Worm (Caenorhabditis elegans) whole organism, late embryonic: ENCODE measurements around the gene ssr-2.

Experiments
- C38D4.7 ChIP-seq: fragments of 200-800 bp; sonication (Bioruptor generic); optimal IDR thresholded peaks from 2 replicates; lab custom pipeline; 2018; ENCODE audit warnings: mild to moderate bottlenecking, missing genetic modification characterization, moderate library complexity, missing compliant biosample characterization
- F13H6.1 ChIP-seq: sonication (generic microtip); optimal IDR thresholded peaks from 2 replicates; lab custom pipeline; 2016; ENCODE audit warnings: missing genetic modification characterization, missing compliant biosample characterization
- K02D7.2 ChIP-seq: sonication (generic microtip); optimal IDR thresholded peaks from 2 replicates; lab custom pipeline; 2017; ENCODE audit warnings: mild to moderate bottlenecking, missing genetic modification characterization, missing compliant biosample characterization
- K09A11.1 ChIP-seq: sonication (generic microtip); optimal IDR thresholded peaks from 2 replicates; lab custom pipeline; 2017; ENCODE audit warnings: antibody characterized with exemption, mild to moderate bottlenecking, missing genetic modification characterization, missing compliant biosample characterization; ENCODE audit not compliant: insufficient read depth
- Y22D7AL.16 ChIP-seq: sonication (generic microtip); optimal IDR thresholded peaks from 2 replicates; lab custom pipeline; 2016; ENCODE audit warnings: missing genetic modification characterization, missing compliant biosample characterization
- ama-1 ChIP-seq: fragments of 150-350 bp; optimal IDR thresholded peaks from 2 replicates; lab custom pipeline; 2014
- ceh-19 ChIP-seq: fragments of 200-800 bp; sonication (Bioruptor generic); optimal IDR thresholded peaks from 2 replicates; lab custom pipeline; 2018; ENCODE audit warnings: mild to moderate bottlenecking, missing genetic modification characterization, missing compliant biosample characterization
- ceh-2 ChIP-seq: sonication (generic microtip); optimal IDR thresholded peaks from 2 replicates; lab custom pipeline; 2016; ENCODE audit warnings: missing genotype, missing genetic modification characterization, missing compliant biosample characterization
- ceh-22 ChIP-seq: sonication (generic microtip); optimal IDR thresholded peaks from 2 replicates; lab custom pipeline; 2017; ENCODE audit warnings: missing biosample characterization, missing genetic modification characterization
- ceh-24 ChIP-seq: sonication (generic microtip); optimal IDR thresholded peaks from 2 replicates; lab custom pipeline; 2016; ENCODE audit warnings: mild to moderate bottlenecking, missing genetic modification characterization, missing compliant biosample characterization
- ceh-30 ChIP-seq: fragments of 150-350 bp; optimal IDR thresholded peaks from 2 replicates; lab custom pipeline; 2014; ENCODE audit warnings: missing biosample characterization, missing genetic modification characterization
- ceh-31 ChIP-seq: sonication (generic microtip); optimal IDR thresholded peaks from 2 replicates; lab custom pipeline; 2016; ENCODE audit warnings: missing genetic modification characterization, missing compliant biosample characterization
- ceh-48 ChIP-seq: sonication (generic microtip); optimal IDR thresholded peaks from 2 replicates; lab custom pipeline; 2016; ENCODE audit warnings: missing genetic modification characterization, inconsistent platforms, missing compliant biosample characterization
- ceh-6 ChIP-seq: fragments of 200-800 bp; sonication (Bioruptor generic); optimal IDR thresholded peaks from 2 replicates; lab custom pipeline; 2018; ENCODE audit warnings: mild to moderate bottlenecking, missing genetic modification characterization, missing compliant biosample characterization
- ceh-9 ChIP-seq: sonication (generic microtip); optimal IDR thresholded peaks from 2 replicates; lab custom pipeline; 2016; ENCODE audit warnings: mild to moderate bottlenecking, missing genetic modification characterization, inconsistent platforms, missing compliant biosample characterization
- che-1 ChIP-seq: sonication (generic microtip); optimal IDR thresholded peaks from 2 replicates; lab custom pipeline; 2016; ENCODE audit warnings: mild to moderate bottlenecking, missing genetic modification characterization, missing compliant biosample characterization
- dmd-4 ChIP-seq: sonication (generic microtip); optimal IDR thresholded peaks from 2 replicates; lab custom pipeline; 2016; ENCODE audit warnings: borderline replicate concordance, missing genetic modification characterization, missing compliant biosample characterization
- dve-1 ChIP-seq: sonication (generic microtip); optimal IDR thresholded peaks from 2 replicates; lab custom pipeline; 2017; ENCODE audit warnings: antibody characterized with exemption, mild to moderate bottlenecking, missing genetic modification characterization, missing compliant biosample characterization
- elt-4 ChIP-seq: sonication (generic microtip); optimal IDR thresholded peaks from 2 replicates; lab custom pipeline; 2016; ENCODE audit warnings: missing genetic modification characterization, missing compliant biosample characterization
- ets-4 ChIP-seq: sonication (generic microtip); optimal IDR thresholded peaks from 2 replicates; lab custom pipeline; 2016; ENCODE audit warnings: missing genetic modification characterization, missing compliant biosample characterization
- fax-1 ChIP-seq: sonication (generic microtip); optimal IDR thresholded peaks from 2 replicates; lab custom pipeline; 2016; ENCODE audit warnings: missing genotype, missing genetic modification characterization, missing compliant biosample characterization
- hlh-15 ChIP-seq: sonication (generic microtip); optimal IDR thresholded peaks from 2 replicates; lab custom pipeline; 2016; ENCODE audit warnings: missing genetic modification characterization, missing compliant biosample characterization
- hlh-30 ChIP-seq: sonication (generic microtip); optimal IDR thresholded peaks from 2 replicates; lab custom pipeline; 2017; ENCODE audit warnings: antibody characterized with exemption, missing genetic modification characterization, missing compliant biosample characterization; ENCODE audit not compliant: insufficient read depth
- hlh-8 ChIP-seq: sonication (generic microtip); optimal IDR thresholded peaks from 2 replicates; lab custom pipeline; 2016; ENCODE audit warnings: missing genotype, missing genetic modification characterization, missing compliant biosample characterization
- lim-6 ChIP-seq: sonication (generic microtip); optimal IDR thresholded peaks from 2 replicates; lab custom pipeline; 2016; ENCODE audit warnings: missing genetic modification characterization, missing compliant biosample characterization
- madf-2 ChIP-seq: sonication (generic microtip); optimal IDR thresholded peaks from 2 replicates; lab custom pipeline; 2017; ENCODE audit warnings: missing genetic modification characterization, missing compliant biosample characterization
- mec-3 ChIP-seq: sonication (generic microtip); optimal IDR thresholded peaks from 2 replicates; lab custom pipeline; 2016; ENCODE audit warnings: borderline replicate concordance, missing genetic modification characterization, missing compliant biosample characterization
- nfya-1 ChIP-seq: sonication (generic microtip); optimal IDR thresholded peaks from 2 replicates; lab custom pipeline; 2017; ENCODE audit warnings: missing genetic modification characterization, mild to moderate bottlenecking, missing compliant biosample characterization, antibody characterized with exemption, moderate library complexity
- npax-4 ChIP-seq: sonication (generic microtip); optimal IDR thresholded peaks from 2 replicates; lab custom pipeline; 2016; ENCODE audit warnings: missing genetic modification characterization, missing compliant biosample characterization
- pax-1 ChIP-seq: fragments of 150-350 bp; optimal IDR thresholded peaks from 2 replicates; lab custom pipeline; 2014; ENCODE audit warnings: missing biosample characterization, missing genetic modification characterization
- pha-4 ChIP-seq: fragments of 150-350 bp; optimal IDR thresholded peaks from 2 replicates; lab custom pipeline; 2018; ENCODE audit warnings: missing biosample characterization, missing genetic modification reagents, missing genetic modification characterization
- pqm-1 ChIP-seq: sonication (generic microtip); optimal IDR thresholded peaks from 2 replicates; lab custom pipeline; 2016; ENCODE audit warnings: missing genetic modification characterization, missing compliant biosample characterization
- pros-1 ChIP-seq: fragments of 150-350 bp; optimal IDR thresholded peaks from 2 replicates; lab custom pipeline; 2014; ENCODE audit warnings: missing biosample characterization, missing genetic modification reagents, missing genetic modification characterization
- ref-2 ChIP-seq: sonication (generic microtip); optimal IDR thresholded peaks from 2 replicates; lab custom pipeline; 2016; ENCODE audit warnings: missing genetic modification characterization, missing compliant biosample characterization
- sdc-2 ChIP-seq: sonication (generic microtip); optimal IDR thresholded peaks from 2 replicates; lab custom pipeline; 2016; ENCODE audit warnings: missing genotype, missing genetic modification characterization, missing compliant biosample characterization
- sox-4 ChIP-seq: sonication (generic microtip); optimal IDR thresholded peaks from 2 replicates; lab custom pipeline; 2017; ENCODE audit warnings: mild to moderate bottlenecking, missing genetic modification characterization, inconsistent platforms, missing compliant biosample characterization
- syd-9 ChIP-seq: sonication (generic microtip); optimal IDR thresholded peaks from 2 replicates; lab custom pipeline; 2016; ENCODE audit warnings: mild to moderate bottlenecking, missing genetic modification characterization, moderate library complexity, missing compliant biosample characterization
- tbx-2 ChIP-seq: sonication (generic microtip); optimal IDR thresholded peaks from 2 replicates; lab custom pipeline; 2016; ENCODE audit warnings: missing genetic modification characterization, missing compliant biosample characterization
- tbx-7 ChIP-seq: sonication (generic microtip); optimal IDR thresholded peaks from 2 replicates; lab custom pipeline; 2016; ENCODE audit warnings: missing genotype, missing genetic modification characterization, missing compliant biosample characterization
- ttx-3 ChIP-seq: sonication (generic microtip); optimal IDR thresholded peaks from 2 replicates; lab custom pipeline; 2016; ENCODE audit warnings: missing genetic modification reagents, missing genetic modification characterization, missing compliant biosample characterization
- unc-42 ChIP-seq: sonication (generic microtip); optimal IDR thresholded peaks from 2 replicates; lab custom pipeline; 2016; ENCODE audit warnings: missing genotype, missing genetic modification characterization, missing compliant biosample characterization
- unc-86 ChIP-seq: sonication (generic microtip); optimal IDR thresholded peaks from 2 replicates; lab custom pipeline; 2016; ENCODE audit warnings: missing genetic modification characterization, missing compliant biosample characterization
- ztf-16 ChIP-seq: sonication (generic microtip); optimal IDR thresholded peaks from 2 replicates; lab custom pipeline; 2017; ENCODE audit warnings: missing genetic modification characterization, missing compliant biosample characterization

Gene ssr-2

ce11 chrX:2862372-2862771 lies 34.8 kb upstream of the ssr-2 start, which contains the start of gene comt-1:
Gene comt-1 (minus strand): TSS chrX:2862472.
- no peak for TF ChIP-seq fax-1 (tag; lab: Kevin White, UChicago)
- TF ChIP-seq pqm-1 (tag; lab: Kevin White, UChicago) = no peak
- TF ChIP-seq dve-1 (tag; lab: Kevin White, UChicago) = no peak
- TF ChIP-seq ceh-24 (tag; lab: Kevin White, UChicago) = no peak
- no peak for TF ChIP-seq pax-1 (tag; lab: Kevin White, UChicago)
- TF ChIP-seq ets-4 (tag; lab: Kevin White, UChicago) = no peak

ce11 chrX:2858380-2858779 lies 30.8 kb upstream of the ssr-2 start:
- TF ChIP-seq hlh-30 (peak; percentile 30), ceh-30 (tag; lab: Kevin White, UChicago) (no peak)

ce11 chrX:2857070-2857825 lies 29.7 kb upstream of the ssr-2 start, which contains the start of gene tra-4:
Gene tra-4 (minus strand): TSS chrX:2857603.
- TF ChIP-seq ceh-48 (tag; lab: Kevin White, UChicago) = no peak
- peak; percentile 17 for TF ChIP-seq ceh-31
- TF ChIP-seq F13H6.1 = no peak
- TF ChIP-seq unc-42 (tag; lab: Kevin White, UChicago) = no peak
- no peak for TF ChIP-seq madf-2 (tag; lab: Kevin White, UChicago)

ce11 chrX:2853963-2854362 lies 26.4 kb upstream of the ssr-2 start:
- no peak for TF ChIP-seq hlh-8 (tag; lab: Kevin White, UChicago)

- TF ChIP-seq ceh-24 (tag; lab: Kevin White, UChicago) (no peak), syd-9 (tag; lab: Kevin White, UChicago) (peak; percentile 68), ref-2 (tag; lab: Kevin White, UChicago) (peak; percentile 86), npax-4 (tag; lab: Kevin White, UChicago) (peak; percentile 3), dve-1 (tag; lab: Kevin White, UChicago) (peak; percentile 68), K02D7.2 (tag; lab: Kevin White, UChicago) (no peak), lim-6 (tag; lab: Kevin White, UChicago) (peak; percentile 45), che-1 (tag; lab: Kevin White, UChicago) (peak; percentile 44), ttx-3 (tag; lab: Kevin White, UChicago) (no peak), mec-3 (tag; lab: Kevin White, UChicago) (peak; percentile 50), hlh-8 (tag; lab: Kevin White, UChicago) (peak; percentile 76), dmd-4 (peak; percentile 65), ceh-9 (no peak), sdc-2 (tag; lab: Kevin White, UChicago) (peak; percentile 89), ztf-16 (tag; lab: Kevin White, UChicago) (peak; percentile 64), K09A11.1 (tag; lab: Kevin White, UChicago) (no peak), nfya-1 (peak; percentile 89), C38D4.7 (GFP tag; lab: Kevin White, UChicago) (peak; percentile 5), tbx-2 (tag; lab: Kevin White, UChicago) (peak; percentile 95), tbx-7 (tag; lab: Kevin White, UChicago) (no peak), ets-4 (tag; lab: Kevin White, UChicago) (peak; percentile 61), unc-86 (peak; percentile 29), ceh-22 (tag; lab: Kevin White, UChicago) (no peak), sox-4 (peak; percentile 68), pros-1 (peak; percentile 85), ceh-6 (GFP tag; lab: Kevin White, UChicago) (peak; percentile 52), Y22D7AL.16 (tag; lab: Kevin White, UChicago) (no peak), hlh-15 (tag; lab: Kevin White, UChicago) (no peak), pha-4 (tag; lab: Kevin White, UChicago) (no peak), ceh-48 (tag; lab: Kevin White, UChicago) (peak; percentile 13), elt-4 (tag; lab: Kevin White, UChicago) (no peak), hlh-30 (peak; percentile 46), ceh-19 (GFP tag; lab: Kevin White, UChicago) (peak; percentile 80), ceh-2 (tag; lab: Kevin White, UChicago) (peak; percentile 82), ama-1 (no peak)
These were observed 24.9 kb upstream of the ssr-2 start, which contains the start of gene kin-29 for ce11 chrX:2852388-2852908. Gene kin-29 (minus strand): TSS chrX:2852438.
